Worm (Caenorhabditis elegans) whole organism, L2 larva: Measurements from ENCODE around the gene nhr-202.

Experiments used
- C34F6.9 ChIP-seq: fragments of 150-350 bp; optimal IDR thresholded peaks from 2 replicates; lab custom pipeline; 2014; ENCODE audit warnings: missing biosample characterization, missing genetic modification characterization
- F13H6.1 ChIP-seq: sonication (generic microtip); optimal IDR thresholded peaks from 2 replicates; lab custom pipeline; 2016; ENCODE audit warnings: missing genetic modification characterization, missing compliant biosample characterization
- Y55F3AM.14 ChIP-seq: fragments of 200-800 bp; sonication (Bioruptor generic); optimal IDR thresholded peaks from 2 replicates; lab custom pipeline; 2018; ENCODE audit warnings: mild to moderate bottlenecking, missing genetic modification characterization, missing compliant biosample characterization
- ZK546.5 ChIP-seq: sonication (generic microtip); optimal IDR thresholded peaks from 2 replicates; lab custom pipeline; 2017; ENCODE audit warnings: missing biosample characterization, missing genetic modification characterization
- alr-1 ChIP-seq: fragments of 150-350 bp; optimal IDR thresholded peaks from 2 replicates; lab custom pipeline; 2014; ENCODE audit warnings: missing biosample characterization, missing genetic modification characterization
- aly-2 ChIP-seq: fragments of 150-350 bp; optimal IDR thresholded peaks from 2 replicates; lab custom pipeline; 2014; ENCODE audit warnings: missing biosample characterization, missing genetic modification characterization
- ama-1 ChIP-seq: fragments of 150-350 bp; optimal IDR thresholded peaks from 2 replicates; lab custom pipeline; 2018; ENCODE audit warnings: inconsistent platforms
- blmp-1 ChIP-seq: sonication (generic microtip); optimal IDR thresholded peaks from 2 replicates; lab custom pipeline; 2017; ENCODE audit warnings: missing genetic modification characterization, mild to moderate bottlenecking, missing compliant biosample characterization, antibody characterized with exemption, moderate library complexity; ENCODE audit not compliant: insufficient read depth
- ceh-16 ChIP-seq: fragments of 150-350 bp; optimal IDR thresholded peaks from 2 replicates; lab custom pipeline; 2014; ENCODE audit warnings: missing biosample characterization, missing genetic modification characterization
- fos-1 ChIP-seq: fragments of 150-350 bp; optimal IDR thresholded peaks from 2 replicates; lab custom pipeline; 2014; ENCODE audit warnings: missing biosample characterization, missing genetic modification characterization
- gmeb-1 ChIP-seq: fragments of 150-350 bp; optimal IDR thresholded peaks from 2 replicates; lab custom pipeline; 2014; ENCODE audit warnings: missing biosample characterization, missing genetic modification characterization
- lin-13 ChIP-seq: fragments of 150-350 bp; optimal IDR thresholded peaks from 2 replicates; lab custom pipeline; 2014; ENCODE audit warnings: missing biosample characterization, missing genetic modification reagents, missing genetic modification characterization
- mdl-1 ChIP-seq, 2 experiments: fragments of 150-350 bp in 1 of 2; sonication (generic microtip) in 1 of 2; optimal IDR thresholded peaks; 2 replicates each; lab custom pipeline; 2017; ENCODE audit warnings: missing biosample characterization in 2 of 2, missing genetic modification characterization in 2 of 2
- nhr-10 ChIP-seq: sonication (generic microtip); optimal IDR thresholded peaks from 2 replicates; lab custom pipeline; 2017; ENCODE audit warnings: missing biosample characterization, missing genetic modification characterization
- nhr-11 ChIP-seq: fragments of 150-350 bp; optimal IDR thresholded peaks from 2 replicates; lab custom pipeline; 2014; ENCODE audit warnings: missing biosample characterization, missing genetic modification characterization
- nhr-12 ChIP-seq: fragments of 150-350 bp; optimal IDR thresholded peaks from 2 replicates; lab custom pipeline; 2014; ENCODE audit warnings: missing biosample characterization, missing genetic modification characterization
- nhr-21 ChIP-seq: fragments of 150-350 bp; optimal IDR thresholded peaks from 2 replicates; lab custom pipeline; 2014; ENCODE audit warnings: missing biosample characterization, missing genetic modification characterization
- nhr-23 ChIP-seq: fragments of 150-350 bp; optimal IDR thresholded peaks from 2 replicates; lab custom pipeline; 2014; ENCODE audit warnings: missing biosample characterization, missing genetic modification reagents, missing genetic modification characterization
- nhr-237 ChIP-seq: fragments of 150-350 bp; optimal IDR thresholded peaks from 2 replicates; lab custom pipeline; 2014; ENCODE audit warnings: missing biosample characterization, missing genetic modification characterization
- nhr-25 ChIP-seq: fragments of 150-350 bp; sonication (generic microtip); optimal IDR thresholded peaks from 3 replicates; lab custom pipeline; 2014; ENCODE audit warnings: missing biosample characterization, missing genetic modification characterization
- nhr-6 ChIP-seq: fragments of 150-350 bp; optimal IDR thresholded peaks from 2 replicates; lab custom pipeline; 2014; ENCODE audit warnings: missing biosample characterization, missing genetic modification characterization
- nhr-77 ChIP-seq: fragments of 150-350 bp; optimal IDR thresholded peaks from 2 replicates; lab custom pipeline; 2014; ENCODE audit warnings: missing biosample characterization, missing genetic modification characterization
- peb-1 ChIP-seq: fragments of 150-350 bp; optimal IDR thresholded peaks from 2 replicates; lab custom pipeline; 2014; ENCODE audit warnings: missing biosample characterization, missing genetic modification characterization
- sem-4 ChIP-seq: fragments of 150-350 bp; optimal IDR thresholded peaks from 2 replicates; lab custom pipeline; 2014; ENCODE audit warnings: missing biosample characterization, missing genetic modification reagents, missing genetic modification characterization
- skn-1 ChIP-seq: sonication (generic microtip); optimal IDR thresholded peaks from 2 replicates; lab custom pipeline; 2017; ENCODE audit warnings: missing biosample characterization, missing genetic modification characterization
- sma-9 ChIP-seq, 2 experiments: fragments of 150-350 bp in 1 of 2; sonication (generic microtip) in 1 of 2; optimal IDR thresholded peaks; 2 replicates each; lab custom pipeline; 2014 to 2016; ENCODE audit warnings: missing genetic modification characterization in 2 of 2, mild to moderate bottlenecking in 1 of 2, missing biosample characterization in 1 of 2, missing compliant biosample characterization in 1 of 2, missing genetic modification reagents in 1 of 2, moderate library complexity in 1 of 2
- unc-39 ChIP-seq: fragments of 150-350 bp; optimal IDR thresholded peaks from 2 replicates; lab custom pipeline; 2014; ENCODE audit warnings: missing biosample characterization, missing genetic modification characterization
- unc-55 ChIP-seq: fragments of 150-350 bp; sonication (generic microtip); optimal IDR thresholded peaks from 3 replicates; lab custom pipeline; 2014; ENCODE audit warnings: missing biosample characterization, missing genetic modification reagents, missing genetic modification characterization
- zag-1 ChIP-seq: fragments of 150-350 bp; optimal IDR thresholded peaks from 2 replicates; lab custom pipeline; 2014; ENCODE audit warnings: missing biosample characterization, missing genetic modification characterization
- ztf-1 ChIP-seq: fragments of 200-800 bp; sonication (Bioruptor generic); conservative IDR thresholded peaks from 2 replicates; pipeline ENCODE4 v1.3.6; 2022; ENCODE audit warnings: missing genetic modification characterization, missing compliant biosample characterization
- ztf-11 ChIP-seq: sonication (generic microtip); optimal IDR thresholded peaks from 2 replicates; lab custom pipeline; 2017; ENCODE audit warnings: missing biosample characterization, missing genetic modification characterization
- ztf-4 ChIP-seq: fragments of 150-350 bp; optimal IDR thresholded peaks from 2 replicates; lab custom pipeline; 2014; ENCODE audit warnings: missing biosample characterization, missing genetic modification characterization

nhr-202 gene

DNA sequence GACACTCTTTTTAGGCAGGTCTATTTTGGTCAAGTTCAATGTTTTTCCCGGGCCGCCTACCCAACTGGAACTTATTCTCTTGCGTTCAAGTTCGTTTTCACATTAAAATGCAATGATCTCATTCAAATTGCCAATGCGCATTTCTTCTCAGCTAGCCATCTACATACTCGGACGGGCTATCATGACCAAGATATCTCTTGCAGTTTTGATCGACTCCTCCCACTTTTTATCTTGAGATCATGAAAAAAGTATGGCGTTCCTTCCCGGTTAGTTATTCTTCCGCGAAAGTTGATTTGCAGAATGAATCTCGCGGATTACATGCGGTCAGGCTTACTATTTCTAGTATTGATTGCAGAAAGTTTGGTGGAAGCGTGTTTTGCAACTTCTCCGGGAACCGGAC is 28.5 kb upstream of the nhr-202 start, which contains the start of gene B0554.2:
Gene B0554.2, plus strand, starts transcription at position 301 of the 400 bp plus-strand sequence.
- TF ChIP-seq ceh-16 (tag; lab: Kevin White, UChicago) (no peak), nhr-6 (no peak), sma-9 (GFP tag; optimal IDR thresholded peaks at IDR 0.05; lab: Kevin White, UChicago) (no peak), sma-9 (tag; optimal IDR thresholded peaks at IDR 0.05; lab: Kevin White, UChicago) (no peak), ZK546.5 (no peak), ztf-1 (GFP tag; lab: Robert Waterston, UW) (no peak), ztf-11 (tag; lab: Kevin White, UChicago) (no peak), nhr-237 (no peak), sem-4 (tag; lab: Kevin White, UChicago) (no peak), alr-1 (tag; lab: Kevin White, UChicago) (no peak), nhr-77 (tag; lab: Kevin White, UChicago) (no peak), peb-1 (tag; lab: Kevin White, UChicago) (no peak), unc-55 (GFP tag; lab: Kevin White, UChicago) (no peak), ama-1 (lab: Kevin White, UChicago) (no peak), Y55F3AM.14 (GFP tag; lab: Kevin White, UChicago) (no peak), nhr-10 (tag; lab: Kevin White, UChicago) (no peak), nhr-11 (tag; lab: Kevin White, UChicago) (no peak), fos-1 (tag; lab: Kevin White, UChicago) (no peak), mdl-1 (tag; optimal IDR thresholded peaks at IDR 0.05; lab: Kevin White, UChicago) (no peak)

- no peak for TF ChIP-seq aly-2 (tag; lab: Kevin White, UChicago)
- no peak for TF ChIP-seq nhr-25 (tag; lab: Kevin White, UChicago)
- TF ChIP-seq ceh-16 (tag; lab: Kevin White, UChicago), result no peak
Measured at ce11 chrV:438094-438493, 24.3 kb upstream of the nhr-202 start, which contains the start of gene B0554.1. TSS of gene B0554.1 (plus strand) at chrV:438394.

DNA sequence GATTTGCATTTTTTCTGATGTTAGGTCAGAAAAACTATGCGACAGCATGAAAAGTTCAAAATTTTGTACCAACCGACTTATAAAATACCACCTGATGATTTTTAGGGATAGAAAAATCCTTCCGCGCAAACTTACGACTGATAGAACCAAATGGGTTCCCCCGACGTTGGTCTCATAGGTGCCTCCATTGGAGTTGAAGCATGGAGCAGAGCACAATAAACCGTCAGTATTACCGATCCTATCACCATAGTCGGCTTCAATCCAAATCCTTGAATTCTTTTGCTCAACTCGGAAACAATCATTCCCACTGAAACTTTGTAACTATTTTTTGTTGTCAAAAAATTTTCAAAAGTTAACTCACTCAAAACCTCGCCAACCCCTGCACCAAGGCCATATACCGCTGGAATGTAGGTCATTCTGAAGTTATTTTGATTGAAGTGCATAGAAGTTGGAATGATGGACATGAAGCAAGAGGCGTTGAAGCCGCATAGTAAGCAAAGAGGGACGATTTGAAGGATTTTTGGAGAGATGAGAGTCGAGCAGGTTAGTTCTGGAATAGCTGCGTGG is 23.1 kb upstream of the nhr-202 start:
- TF ChIP-seq ztf-1 (GFP tag; lab: Robert Waterston, UW) (no peak), F13H6.1 (no peak), nhr-77 (tag; lab: Kevin White, UChicago) (no peak), nhr-10 (tag; lab: Kevin White, UChicago) (no peak)

- TF ChIP-seq aly-2 (tag; lab: Kevin White, UChicago) (no peak), C34F6.9 (tag; lab: Kevin White, UChicago) (no peak), zag-1 (tag; lab: Kevin White, UChicago) (no peak), gmeb-1 (no peak), nhr-23 (tag; lab: Kevin White, UChicago) (no peak), nhr-25 (tag; lab: Kevin White, UChicago) (no peak), F13H6.1 (no peak), ztf-11 (tag; lab: Kevin White, UChicago) (no peak), blmp-1 (tag; lab: Kevin White, UChicago) (no peak), unc-55 (GFP tag; lab: Kevin White, UChicago) (no peak), lin-13 (no peak), unc-39 (tag; lab: Kevin White, UChicago) (no peak), Y55F3AM.14 (GFP tag; lab: Kevin White, UChicago) (no peak), nhr-11 (tag; lab: Kevin White, UChicago) (no peak), ceh-16 (tag; lab: Kevin White, UChicago) (no peak), mdl-1 (tag; optimal IDR thresholded peaks at IDR 0.05; lab: Kevin White, UChicago) (no peak), skn-1 (no peak), nhr-237 (no peak)
- TF ChIP-seq, all 48 proteins: peak for 0
Measured at ce11 chrV:440923-441322, 21.5 kb upstream of the nhr-202 start, which contains the start of gene B0554.7. TSS of gene B0554.7 (minus strand) at chrV:441023.

ce11 chrV:443193-443592 is 19.2 kb upstream of the nhr-202 start, which contains the start of gene srh-33:
TSS of gene srh-33 (minus strand) at chrV:443293.
- TF ChIP-seq nhr-12 (tag; lab: Kevin White, UChicago) (no peak), nhr-21 (no peak), skn-1 (no peak), unc-39 (tag; lab: Kevin White, UChicago) (no peak), nhr-10 (tag; lab: Kevin White, UChicago) (no peak), ztf-4 (tag; lab: Kevin White, UChicago) (no peak), mdl-1 (tag; optimal IDR thresholded peaks at IDR 0.05; lab: Kevin White, UChicago) (no peak)
